Worm (Caenorhabditis elegans): ENCODE data around the gene Y45F3A.9.

Y45F3A.9 gene

ce11 chrIII:10565926-10566325 lies 29.0 kb downstream of the Y45F3A.9 start, which contains the start of gene acdh-11:
acdh-11 (plus strand) TSS chrIII:10566258.
- no peak for TF ChIP-seq nhr-28 (tag; optimal IDR thresholded peaks at IDR 0.05)
- TF ChIP-seq nhr-25 (tag; optimal IDR thresholded peaks at IDR 0.05), result no peak
- TF ChIP-seq eor-1 (tag; optimal IDR thresholded peaks at IDR 0.05), result no peak
- no peak for TF ChIP-seq egl-5 (tag; optimal IDR thresholded peaks at IDR 0.05)
- no peak for TF ChIP-seq nhr-23 (tag; optimal IDR thresholded peaks at IDR 0.05)
- no peak for TF ChIP-seq lsy-12 (tag; optimal IDR thresholded peaks at IDR 0.05)
- no peak for TF ChIP-seq jun-1 (tag; optimal IDR thresholded peaks at IDR 0.05)
- TF ChIP-seq ceh-82 (tag; optimal IDR thresholded peaks at IDR 0.05), result no peak
- no peak for TF ChIP-seq sea-2 (GFP tag; optimal IDR thresholded peaks at IDR 0.05)
- TF ChIP-seq aly-2 (tag; optimal IDR thresholded peaks at IDR 0.05), result no peak
- TF ChIP-seq egl-27 (tag; optimal IDR thresholded peaks at IDR 0.05), result no peak
- peak; percentile 8 for TF ChIP-seq hmg-11 (tag; optimal IDR thresholded peaks at IDR 0.05)
- no peak for TF ChIP-seq nhr-67 (tag; optimal IDR thresholded peaks at IDR 0.05)
- no peak for TF ChIP-seq nhr-77 (tag; optimal IDR thresholded peaks at IDR 0.05)
- TF ChIP-seq ZK546.5 (tag; optimal IDR thresholded peaks at IDR 0.05), result no peak
- TF ChIP-seq nfya-1 (tag; optimal IDR thresholded peaks at IDR 0.05; ENCODE audit: insufficient read depth), result peak; percentile 30
- no peak for TF ChIP-seq ama-1 (optimal IDR thresholded peaks at IDR 0.05)
- peak; percentile 65 for TF ChIP-seq elt-2 (tag; optimal IDR thresholded peaks at IDR 0.05)
- TF ChIP-seq lin-39 (tag; optimal IDR thresholded peaks at IDR 0.05), result no peak
- peak; percentile 22 for TF ChIP-seq nhr-43 (tag; optimal IDR thresholded peaks at IDR 0.05; ENCODE audit: poor library complexity, severe bottlenecking)
- peak; percentile 24 for TF ChIP-seq pqm-1 (tag; optimal IDR thresholded peaks at IDR 0.05)
- TF ChIP-seq ceh-9 (tag; optimal IDR thresholded peaks at IDR 0.05), result no peak
- no peak for TF ChIP-seq unc-62 (GFP tag; optimal IDR thresholded peaks at IDR 0.05)

- peak; percentile 12 for TF ChIP-seq lin-39 (tag; optimal IDR thresholded peaks at IDR 0.05)
- TF ChIP-seq sea-2 (GFP tag; optimal IDR thresholded peaks at IDR 0.05), result no peak
- peak; percentile 25 for TF ChIP-seq nhr-23 (tag; optimal IDR thresholded peaks at IDR 0.05)
- no peak for TF ChIP-seq ztf-11 (tag; optimal IDR thresholded peaks at IDR 0.05)
- no peak for TF ChIP-seq pha-4 (tag; optimal IDR thresholded peaks at IDR 0.05)
- TF ChIP-seq ceh-28 (tag; optimal IDR thresholded peaks at IDR 0.05), result peak; percentile 79
- TF ChIP-seq lsy-12 (tag; optimal IDR thresholded peaks at IDR 0.05), result no peak
- TF ChIP-seq elt-2 (tag; optimal IDR thresholded peaks at IDR 0.05), result no peak
These were observed 32.4 kb downstream of the Y45F3A.9 start for ce11 chrIII:10562542-10562941.

ce11 chrIII:10561904-10562303 lies 33.1 kb downstream of the Y45F3A.9 start, which contains the start of gene Y45F3A.1:
Y45F3A.1 (minus strand) TSS chrIII:10561915.
- no peak for TF ChIP-seq lin-15B (tag; optimal IDR thresholded peaks at IDR 0.05)
- TF ChIP-seq sea-2 (GFP tag; optimal IDR thresholded peaks at IDR 0.05), result no peak
- no peak for TF ChIP-seq elt-2 (tag; optimal IDR thresholded peaks at IDR 0.05)
- no peak for TF ChIP-seq fos-1 (tag; optimal IDR thresholded peaks at IDR 0.05)
- no peak for TF ChIP-seq hmg-11 (tag; optimal IDR thresholded peaks at IDR 0.05)
- no peak for TF ChIP-seq R02D3.7 (tag; optimal IDR thresholded peaks at IDR 0.05)
- TF ChIP-seq jun-1 (tag; optimal IDR thresholded peaks at IDR 0.05), result no peak
- no peak for TF ChIP-seq egl-27 (tag; optimal IDR thresholded peaks at IDR 0.05)

- no peak for TF ChIP-seq ceh-9 (tag; optimal IDR thresholded peaks at IDR 0.05)
- TF ChIP-seq nfya-1 (tag; optimal IDR thresholded peaks at IDR 0.05; ENCODE audit: insufficient read depth), result no peak
- TF ChIP-seq fkh-10 (GFP tag; optimal IDR thresholded peaks at IDR 0.05), result no peak
- TF ChIP-seq elt-3 (tag; optimal IDR thresholded peaks at IDR 0.05), result no peak
- no peak for TF ChIP-seq hmg-11 (tag; optimal IDR thresholded peaks at IDR 0.05)
- no peak for TF ChIP-seq daf-12 (tag; optimal IDR thresholded peaks at IDR 0.05)
- no peak for TF ChIP-seq unc-62 (GFP tag; optimal IDR thresholded peaks at IDR 0.05)
- no peak for TF ChIP-seq fos-1 (tag; optimal IDR thresholded peaks at IDR 0.05)
- TF ChIP-seq lin-39 (tag; optimal IDR thresholded peaks at IDR 0.05), result no peak
- no peak for TF ChIP-seq unc-39 (tag; optimal IDR thresholded peaks at IDR 0.05)
- no peak for TF ChIP-seq sea-2 (GFP tag; optimal IDR thresholded peaks at IDR 0.05)
- no peak for TF ChIP-seq nhr-23 (tag; optimal IDR thresholded peaks at IDR 0.05)
These were observed 34.7 kb downstream of the Y45F3A.9 start, which contains the start of gene rab-30 for ce11 chrIII:10560296-10560695. rab-30 (plus strand) TSS chrIII:10560596.

ce11 chrIII:10557910-10558309 lies 37.1 kb downstream of the Y45F3A.9 start, which contains the start of gene T21C12.4:
T21C12.4 (minus strand) TSS chrIII:10558010.
- TF ChIP-seq ceh-16 (tag; optimal IDR thresholded peaks at IDR 0.05), result no peak
- no peak for TF ChIP-seq ztf-4 (tag; optimal IDR thresholded peaks at IDR 0.05)
- TF ChIP-seq egl-5 (tag; optimal IDR thresholded peaks at IDR 0.05), result no peak
- TF ChIP-seq nhr-67 (tag; optimal IDR thresholded peaks at IDR 0.05), result no peak

Measured in whole organism, L3 larva.